Worm (Caenorhabditis elegans) whole organism, dauer: ENCODE data around the gene anmt-2.

ENCODE experiments used
- unc-62 ChIP-seq: sonication (generic microtip); optimal IDR thresholded peaks from 2 replicates; lab custom pipeline; 2017; ENCODE audit warnings: missing biosample characterization, missing genetic modification reagents, missing genetic modification characterization

The anmt-2 gene

DNA sequence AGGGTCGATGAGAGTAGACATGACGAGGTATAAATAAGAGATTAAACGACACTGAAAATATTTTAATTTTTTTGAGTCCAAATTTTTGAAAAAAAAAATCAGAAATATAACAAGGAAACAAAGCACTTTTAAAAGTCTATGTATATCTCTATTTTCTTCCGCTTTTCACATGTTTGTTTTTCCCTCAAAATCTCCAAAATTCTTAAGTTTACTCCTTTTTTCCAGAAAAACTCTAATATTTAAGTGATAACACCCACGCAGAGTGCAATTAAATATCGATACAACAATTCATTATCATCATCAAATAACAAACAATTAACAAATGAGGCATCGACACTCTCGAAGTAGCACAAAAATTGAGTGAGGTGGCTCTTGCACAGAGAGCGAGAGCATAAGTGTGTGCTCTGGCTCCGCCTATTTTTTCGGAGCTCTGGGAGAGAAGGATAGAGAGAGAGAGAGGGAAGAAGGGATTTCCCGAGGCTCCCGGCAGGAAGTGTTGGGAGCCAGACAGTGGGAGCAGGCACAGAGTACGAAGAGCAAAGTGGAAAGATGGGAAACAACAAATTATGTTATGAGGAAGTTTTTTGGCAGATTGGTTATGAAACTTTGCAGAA lies at the start of gene anmt-2:
anmt-2 (minus strand) TSS at position 51 of the 614 bp plus-strand sequence.
- no peak for TF ChIP-seq unc-62 (GFP tag; lab: Kevin White, UChicago)

ce11 chrIII:6207046-6207445 lies 49.5 kb upstream of the anmt-2 start:
- TF ChIP-seq unc-62 (GFP tag; lab: Kevin White, UChicago): no peak

ce11 chrIII:6206161-6206853 lies 48.7 kb upstream of the anmt-2 start, which contains the start of the genes sna-3 and rps-3:
TSS of gene sna-3 (minus strand) at chrIII:6206211.
TSS of gene rps-3 (plus strand) at chrIII:6206803.
- TF ChIP-seq unc-62 (GFP tag; lab: Kevin White, UChicago): no peak

DNA sequence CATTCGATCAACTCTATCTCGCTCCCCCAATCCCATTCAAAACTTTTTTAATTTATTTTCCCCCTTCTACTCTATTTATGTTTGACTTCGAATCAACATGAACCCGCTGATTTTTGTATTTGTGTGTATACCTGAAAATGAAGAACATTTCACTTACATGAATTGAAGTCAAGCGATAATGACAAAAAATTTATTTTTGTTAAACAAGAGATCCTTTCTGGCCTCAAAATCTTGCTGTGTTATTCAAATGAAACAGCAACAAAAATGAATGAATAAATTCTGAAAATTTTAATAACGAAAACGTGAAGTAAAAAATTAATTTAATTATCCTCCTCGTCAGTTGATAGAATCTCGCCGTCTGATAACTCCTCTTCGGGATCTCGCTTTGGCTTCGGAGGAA lies 44.9 kb upstream of the anmt-2 start:
- TF ChIP-seq unc-62 (GFP tag; lab: Kevin White, UChicago): no peak

DNA sequence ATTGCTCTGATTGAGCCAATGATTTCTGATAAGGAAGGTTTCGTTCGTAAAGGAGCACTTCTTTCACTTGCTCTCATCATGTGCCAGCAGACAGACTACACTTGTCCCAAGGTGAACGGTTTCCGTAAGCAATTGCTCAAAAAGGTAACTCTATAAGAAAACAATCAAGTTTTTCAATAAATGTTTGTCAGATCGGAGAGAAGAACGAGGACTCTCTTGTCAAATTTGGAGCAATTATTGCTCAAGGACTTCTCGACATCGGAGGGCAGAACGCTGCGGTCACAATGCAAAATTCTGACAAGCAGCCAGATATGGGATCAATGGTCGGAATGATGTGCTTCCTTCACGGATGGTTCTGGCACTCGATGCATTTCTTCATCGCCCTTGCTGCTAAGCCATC lies 43.8 kb upstream of the anmt-2 start:
- no peak for TF ChIP-seq unc-62 (GFP tag; lab: Kevin White, UChicago)

DNA sequence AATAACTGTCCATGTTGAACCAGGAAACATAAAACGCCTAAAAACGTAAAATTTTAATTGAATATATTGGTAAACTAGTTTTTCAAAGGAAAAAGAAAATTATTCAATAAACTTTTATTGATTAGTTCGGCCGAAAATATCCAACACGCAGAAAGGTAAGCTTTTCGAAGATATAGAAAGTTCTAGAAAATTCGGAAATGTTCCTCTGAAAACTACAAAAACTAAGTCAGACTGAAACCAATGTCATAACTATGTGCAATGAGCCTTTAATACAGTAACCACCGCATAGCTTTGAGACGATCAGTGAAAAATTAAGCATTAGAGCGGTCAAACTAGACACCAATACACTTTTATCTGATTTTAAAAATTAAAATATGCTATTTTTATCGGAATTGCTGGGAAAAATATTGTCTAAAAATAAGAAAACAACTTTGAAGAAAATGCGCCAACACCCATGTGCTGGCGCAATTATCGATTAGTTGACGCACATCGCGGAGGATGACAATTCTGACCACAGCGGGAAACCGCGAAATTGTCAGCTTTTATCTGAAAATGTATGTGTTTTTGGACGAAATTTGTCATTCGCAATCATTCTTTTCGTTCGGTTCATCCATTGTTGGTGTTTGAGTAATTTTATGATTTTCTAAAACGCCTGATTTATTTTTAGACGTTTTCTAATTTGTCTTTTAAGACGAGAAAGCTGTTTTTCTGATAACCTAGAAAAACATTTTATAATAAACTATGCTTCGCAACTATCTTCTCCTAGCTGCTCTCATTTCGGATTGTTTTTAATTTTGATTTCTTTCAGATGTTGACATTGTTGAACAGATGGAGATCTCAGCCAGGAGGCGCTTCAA lies 41.0 kb upstream of the anmt-2 start, which contains the start of the genes C23G10.7 and rpn-2:
C23G10.7 (minus strand) TSS at position 37 of the 857 bp plus-strand sequence.
rpn-2 (plus strand) TSS at position 807 of the 857 bp plus-strand sequence.
- TF ChIP-seq unc-62 (GFP tag; lab: Kevin White, UChicago): no peak

- TF ChIP-seq unc-62 (GFP tag; lab: Kevin White, UChicago): no peak
Measured at ce11 chrIII:6195718-6196117, 38.2 kb upstream of the anmt-2 start.

DNA sequence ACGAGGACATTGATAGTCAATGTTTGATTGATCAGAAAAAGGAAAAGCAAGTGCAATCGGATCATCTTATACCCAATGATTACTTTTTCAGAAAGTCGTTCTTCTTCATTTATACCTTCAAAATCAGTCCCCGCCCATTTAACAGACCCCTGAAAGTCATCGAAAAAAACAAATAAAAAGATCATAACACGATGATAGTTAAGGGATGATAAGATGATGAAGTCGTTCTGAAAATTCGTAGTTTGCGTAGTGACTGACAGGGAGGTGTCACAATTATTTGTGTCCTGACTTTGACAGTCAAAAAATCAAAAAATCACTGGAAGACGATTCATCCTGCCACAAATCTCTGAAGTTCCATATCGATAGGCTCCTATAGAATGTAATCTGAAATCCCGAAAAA lies 36.9 kb upstream of the anmt-2 start, which contains the start of gene ugt-66:
ugt-66 (minus strand) TSS at position 101 of the 400 bp plus-strand sequence.
- no peak for TF ChIP-seq unc-62 (GFP tag; lab: Kevin White, UChicago)

- TF ChIP-seq unc-62 (GFP tag; lab: Kevin White, UChicago): no peak
Measured at ce11 chrIII:6190810-6191209, 33.3 kb upstream of the anmt-2 start, which contains the start of gene C23G10.5. TSS of gene C23G10.5 (plus strand) at chrIII:6191110.

- no peak for TF ChIP-seq unc-62 (GFP tag; lab: Kevin White, UChicago)
Measured at ce11 chrIII:6183118-6183517, 25.6 kb upstream of the anmt-2 start, which contains the start of gene nas-28. TSS of gene nas-28 (minus strand) at chrIII:6183218.

DNA sequence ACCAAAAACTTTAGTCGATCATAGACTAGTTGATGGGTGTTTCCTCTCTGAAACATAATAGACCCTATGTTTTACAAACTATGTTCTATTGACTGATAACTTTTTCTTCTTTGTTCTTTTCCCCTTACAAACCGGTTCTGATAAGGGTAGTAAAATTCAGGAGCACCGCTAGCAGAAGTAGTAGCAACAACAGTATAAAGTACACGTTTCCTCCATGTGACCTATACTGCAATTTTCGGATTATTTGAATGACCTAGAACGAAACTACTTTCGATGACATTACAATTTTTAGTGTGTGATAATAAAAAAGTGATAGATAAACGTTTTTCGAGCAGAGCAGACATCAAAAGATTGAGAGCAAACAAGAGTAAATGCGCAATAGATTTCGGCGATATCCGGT lies 22.7 kb upstream of the anmt-2 start:
- no peak for TF ChIP-seq unc-62 (GFP tag; lab: Kevin White, UChicago)

DNA sequence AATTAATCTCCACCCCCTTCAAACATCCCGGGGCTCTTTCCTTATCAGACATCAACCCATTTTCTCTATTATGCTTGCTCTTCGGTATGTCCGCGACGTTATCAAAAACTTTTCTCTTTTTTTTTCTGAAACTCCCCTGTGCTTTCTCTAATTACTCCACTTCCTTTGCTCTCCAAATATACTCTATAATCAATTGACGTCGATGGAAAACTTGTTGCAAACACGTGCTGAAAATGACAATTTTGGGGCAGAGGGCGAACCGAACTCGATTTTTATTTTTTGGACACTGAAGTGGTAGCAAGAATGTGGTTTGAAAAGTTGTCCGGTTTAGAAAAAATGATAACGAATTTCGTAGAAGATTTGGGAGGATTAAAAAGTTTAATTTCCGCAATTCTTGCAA lies 21.5 kb upstream of the anmt-2 start:
- TF ChIP-seq unc-62 (GFP tag; lab: Kevin White, UChicago): no peak

- no peak for TF ChIP-seq unc-62 (GFP tag; lab: Kevin White, UChicago)
Measured at ce11 chrIII:6178586-6178985, 21.0 kb upstream of the anmt-2 start, which contains the start of gene F42A10.7. TSS of gene F42A10.7 (minus strand) at chrIII:6178686.

ce11 chrIII:6177631-6178030 lies 20.1 kb upstream of the anmt-2 start:
- TF ChIP-seq unc-62 (GFP tag; lab: Kevin White, UChicago): no peak

DNA sequence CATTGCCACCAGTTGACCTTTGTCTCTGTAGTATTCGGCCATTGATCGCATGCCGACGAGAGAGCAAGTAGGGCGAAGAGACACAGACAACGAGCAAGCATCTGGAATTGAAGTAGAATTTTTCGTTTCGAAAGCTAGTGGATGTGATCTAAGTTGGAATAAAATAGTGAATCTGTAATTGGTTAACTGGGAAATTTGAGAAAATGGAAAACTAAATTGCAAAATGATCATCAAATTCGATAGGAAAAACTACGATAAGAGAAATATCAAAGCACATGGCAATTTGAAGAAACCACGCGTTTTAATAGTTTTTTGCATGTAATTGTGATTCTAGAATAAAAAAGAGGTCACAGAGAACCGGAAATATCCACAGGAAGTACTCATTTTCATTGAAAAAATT lies 19.2 kb upstream of the anmt-2 start, which contains the start of gene F42A10.6:
F42A10.6 (minus strand) TSS at position 101 of the 400 bp plus-strand sequence.
- no peak for TF ChIP-seq unc-62 (GFP tag; lab: Kevin White, UChicago)
